Fruit fly (Drosophila melanogaster): ENCODE results near the gene hng3.
A peak's percentile ranks its signal among the peaks of the same experiment; 100 is the strongest.

hng3 gene

DNA sequence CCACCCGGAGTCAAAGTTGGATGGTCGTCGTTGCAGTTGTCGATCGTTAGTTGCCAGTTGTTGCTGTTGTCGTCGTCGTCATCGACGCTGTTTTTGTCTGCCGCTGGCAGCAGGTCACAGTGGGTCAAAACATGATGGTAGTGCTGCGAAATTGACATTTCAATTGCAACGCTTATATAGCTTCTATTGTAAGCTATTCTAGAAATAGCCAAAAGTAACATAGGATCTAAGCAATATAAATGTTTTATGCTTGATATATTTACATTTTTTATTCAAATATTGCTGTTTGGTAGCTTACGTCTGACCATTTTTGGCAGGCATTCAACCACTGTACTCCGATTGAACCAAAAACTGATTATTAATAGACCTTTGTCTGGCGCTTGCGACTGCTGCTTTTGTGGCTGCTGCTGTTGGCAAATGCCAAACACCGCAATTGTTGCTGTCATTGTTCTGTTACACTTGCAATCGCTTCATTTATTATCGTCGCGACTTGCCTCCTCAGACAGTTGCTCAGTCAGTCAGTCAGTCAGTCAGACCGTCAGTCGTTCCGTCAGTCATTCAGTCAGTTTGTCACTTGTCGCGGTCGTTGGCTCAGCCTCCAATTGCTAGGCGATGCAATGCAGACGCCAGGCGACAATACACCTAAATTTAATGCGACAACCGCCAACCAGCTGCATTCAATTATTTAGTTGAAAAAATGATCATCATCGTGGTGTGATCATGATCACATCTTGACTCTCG, 36.1 kb upstream of the hng3 start (continued):
- TF ChIP-seq CG31627 (GFP tag; optimal IDR thresholded peaks at IDR 0.05) (peak; percentile 61), CG8632 (GFP tag; optimal IDR thresholded peaks at IDR 0.05) (peak; percentile 41), CG11902 (GFP tag; optimal IDR thresholded peaks at IDR 0.05) (peak; percentile 7), CG4318 (GFP tag; optimal IDR thresholded peaks at IDR 0.05) (peak; percentile 65), CG8319 (GFP tag; optimal IDR thresholded peaks at IDR 0.05) (peak; percentile 17), net (GFP tag; optimal IDR thresholded peaks at IDR 0.05) (peak; percentile 81), Lpt (GFP tag; optimal IDR thresholded peaks at IDR 0.05) (peak; percentile 18), CG10669 (GFP tag; optimal IDR thresholded peaks at IDR 0.05) (peak; percentile 49), CG34406 (GFP tag; optimal IDR thresholded peaks at IDR 0.05) (peak; percentile 29), CG3032 (tag; optimal IDR thresholded peaks at IDR 0.05) (peak; percentile 51)

DNA sequence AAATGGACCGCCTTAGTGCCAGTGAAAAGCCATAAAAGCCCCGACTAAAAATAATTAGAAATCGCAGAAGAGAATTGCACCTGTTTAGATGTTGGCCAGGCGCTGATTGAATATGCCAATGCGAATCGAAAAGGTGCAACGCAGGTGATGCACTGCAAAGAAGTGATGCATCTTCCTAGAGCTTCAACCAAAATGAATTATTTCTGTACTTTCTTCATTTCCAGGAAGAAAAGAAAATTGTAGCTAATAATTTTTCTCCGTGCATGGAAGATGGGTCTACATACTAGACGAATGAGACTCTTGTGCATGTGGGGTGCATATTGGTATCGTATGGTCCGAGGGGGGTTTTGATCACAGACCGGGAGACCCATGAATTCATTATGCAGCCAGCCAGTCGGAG, 33.7 kb upstream of the hng3 start:
- TF ChIP-seq svp (GFP tag): peak; percentile 21
- TF ChIP-seq Blimp-1 (GFP tag; optimal IDR thresholded peaks at IDR 0.05): no peak
- TF ChIP-seq CG10669 (GFP tag; optimal IDR thresholded peaks at IDR 0.05): no peak
- TF ChIP-seq Eip93F (GFP tag; optimal IDR thresholded peaks at IDR 0.05): no peak
- 0 out of 2 replicates have a peak, but pooled peaks have one; percentile 28 for TF ChIP-seq CG15336 (GFP tag; IDR thresholded peaks at IDR 0.05)
- TF ChIP-seq CG11902 (GFP tag; optimal IDR thresholded peaks at IDR 0.05): no peak
- TF ChIP-seq Eip78C (GFP tag): peak; percentile 29
- TF ChIP-seq CG8119 (GFP tag; IDR thresholded peaks at IDR 0.05): peak; percentile 35; the same call in 1 of the 3 replicates
- TF ChIP-seq CG32006 (GFP tag; optimal IDR thresholded peaks at IDR 0.05): peak; percentile 63
- TF ChIP-seq Lpt (GFP tag; optimal IDR thresholded peaks at IDR 0.05): peak; percentile 25
- peak; percentile 1 for TF ChIP-seq Sox14 (GFP tag; optimal IDR thresholded peaks at IDR 0.05)
- peak; percentile 18 for TF ChIP-seq OdsH (GFP tag; optimal IDR thresholded peaks at IDR 0.05)
- peak; percentile 18 for TF ChIP-seq CG6276 (GFP tag; optimal IDR thresholded peaks at IDR 0.05)
- peak; percentile 56 for TF ChIP-seq Hr4 (GFP tag; optimal IDR thresholded peaks at IDR 0.05)
- peak; percentile 20 for TF ChIP-seq CG4318 (GFP tag; optimal IDR thresholded peaks at IDR 0.05)
- TF ChIP-seq dac (GFP tag; optimal IDR thresholded peaks at IDR 0.05): peak; percentile 3
- peak; percentile 1 for TF ChIP-seq acj6 (GFP tag; optimal IDR thresholded peaks at IDR 0.05)
- TF ChIP-seq CG7368 (GFP tag; optimal IDR thresholded peaks at IDR 0.05): no peak
- no peak for TF ChIP-seq CG11294 (GFP tag; IDR thresholded peaks at IDR 0.05)
- no peak for TF ChIP-seq CG34406 (GFP tag; optimal IDR thresholded peaks at IDR 0.05)
- no peak for TF ChIP-seq CG3032 (tag; optimal IDR thresholded peaks at IDR 0.05)
- 0 out of 3 replicates have a peak, but pooled peaks have one; percentile 32 for TF ChIP-seq CG6163 (GFP tag; IDR thresholded peaks at IDR 0.05)

DNA sequence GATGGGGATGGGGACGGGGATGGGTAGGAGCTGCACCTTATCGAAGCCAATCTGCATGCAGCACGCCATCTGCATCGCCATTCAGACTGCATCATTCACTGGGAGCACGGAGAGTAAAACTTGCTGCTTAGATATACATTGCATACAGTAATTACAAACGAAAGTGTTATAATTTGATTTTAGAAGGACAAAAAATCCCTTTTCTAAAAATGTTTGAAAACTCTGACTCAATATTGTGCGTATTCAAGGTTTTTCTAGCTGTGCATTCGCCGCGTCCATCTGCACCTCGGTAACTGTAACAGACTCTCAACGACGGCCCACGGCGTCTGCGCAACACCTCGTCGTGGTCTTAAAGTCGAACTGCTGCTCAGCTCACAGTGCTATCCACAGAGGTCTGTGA, 32.3 kb upstream of the hng3 start:
- TF ChIP-seq salr (GFP tag; optimal IDR thresholded peaks at IDR 0.05) (peak in 1 of 2 experiments; percentile 79), CG7368 (GFP tag; optimal IDR thresholded peaks at IDR 0.05) (no peak), OdsH (GFP tag; optimal IDR thresholded peaks at IDR 0.05) (peak; percentile 77), CG6792 (GFP tag; optimal IDR thresholded peaks at IDR 0.05) (no peak), Sox15 (GFP tag; optimal IDR thresholded peaks at IDR 0.05) (no peak), CG6276 (GFP tag; optimal IDR thresholded peaks at IDR 0.05) (peak; percentile 91), CG11902 (GFP tag; optimal IDR thresholded peaks at IDR 0.05) (no peak), CG34406 (GFP tag; optimal IDR thresholded peaks at IDR 0.05) (peak; percentile 24), Blimp-1 (GFP tag; optimal IDR thresholded peaks at IDR 0.05) (no peak), Gug (GFP tag; IDR thresholded peaks at IDR 0.05) (peak; percentile 88), CG11294 (GFP tag; IDR thresholded peaks at IDR 0.05) (peak; percentile 78), Lpt (GFP tag; optimal IDR thresholded peaks at IDR 0.05) (peak; percentile 91), CG11762 (GFP tag; optimal IDR thresholded peaks at IDR 0.05; ENCODE audit: insufficient read depth) (peak; percentile 57), Smox (GFP tag; optimal IDR thresholded peaks at IDR 0.05) (no peak), CG3032 (tag; optimal IDR thresholded peaks at IDR 0.05) (no peak), pdm3 (GFP tag; optimal IDR thresholded peaks at IDR 0.05) (peak; percentile 73), CG32006 (GFP tag; optimal IDR thresholded peaks at IDR 0.05) (peak; percentile 97), CG31627 (GFP tag; optimal IDR thresholded peaks at IDR 0.05) (no peak), Sox14 (GFP tag; optimal IDR thresholded peaks at IDR 0.05) (peak; percentile 77), CG8319 (GFP tag; optimal IDR thresholded peaks at IDR 0.05) (no peak), Hr38 (GFP tag; optimal IDR thresholded peaks at IDR 0.05) (peak; percentile 23), CG6808 (GFP tag; optimal IDR thresholded peaks at IDR 0.05) (no peak), CG10631 (GFP tag; optimal IDR thresholded peaks at IDR 0.05) (peak; percentile 70), spab (GFP tag; optimal IDR thresholded peaks at IDR 0.05) (peak; percentile 20), Sox102F (GFP tag; optimal IDR thresholded peaks at IDR 0.05) (no peak), Eip75B (GFP tag; optimal IDR thresholded peaks at IDR 0.05) (peak; percentile 34), CG3919 (GFP tag; optimal IDR thresholded peaks at IDR 0.05) (peak; percentile 79), CG16779 (tag; optimal IDR thresholded peaks at IDR 0.05) (peak; percentile 24), CG6854 (GFP tag; optimal IDR thresholded peaks at IDR 0.05) (no peak), net (GFP tag; optimal IDR thresholded peaks at IDR 0.05) (peak; percentile 75), CG8119 (GFP tag; IDR thresholded peaks at IDR 0.05) (peak; percentile 96), CG15336 (GFP tag; IDR thresholded peaks at IDR 0.05) (peak; percentile 95), CG8632 (GFP tag; optimal IDR thresholded peaks at IDR 0.05) (peak; percentile 6), fd59A (GFP tag; optimal IDR thresholded peaks at IDR 0.05) (no peak), Eip78C (GFP tag) (peak; percentile 89)

Measured in whole organism, prepupa.